Worm (Caenorhabditis elegans): Measurements from ENCODE around the gene pph-6.

The pph-6 gene

DNA sequence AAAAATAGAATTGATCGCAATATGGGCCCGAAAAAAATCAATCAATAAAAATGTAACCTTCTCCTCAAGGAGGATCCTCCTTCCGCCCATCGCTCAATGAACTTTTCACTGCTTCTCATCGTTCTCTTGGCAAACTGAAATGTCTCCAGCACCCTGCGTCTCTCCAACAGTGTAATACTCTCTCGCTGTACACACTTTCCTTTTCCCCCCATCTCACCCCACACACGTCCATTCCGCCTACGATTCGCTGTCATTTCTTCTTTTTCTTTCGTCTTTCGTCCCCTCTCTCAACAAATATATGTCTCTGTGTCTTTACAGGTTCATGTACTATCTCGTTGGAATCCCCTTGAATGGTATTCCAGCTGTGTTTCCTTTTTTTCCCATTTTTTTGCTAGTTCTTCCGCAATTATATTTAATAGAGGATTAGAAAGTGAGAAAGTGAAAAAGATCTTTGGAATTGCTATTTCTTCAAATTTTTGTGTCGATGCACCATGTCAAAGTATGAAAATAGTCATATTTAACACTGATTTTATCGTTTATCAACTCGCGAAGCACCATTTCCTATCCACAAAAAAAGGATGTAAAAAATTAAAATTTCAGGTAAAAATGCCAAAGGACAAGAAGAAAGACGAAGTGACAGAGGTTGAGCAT is 10.0 kb downstream of the pph-6 start, which contains the start of gene rsu-1:
TSS of gene rsu-1 (plus strand) at position 601 of the 651 bp plus-strand sequence.
- TF ChIP-seq lin-40 (tag; optimal IDR thresholded peaks at IDR 0.05), result peak; percentile 50
- TF ChIP-seq snpc-3.4 (tag; optimal IDR thresholded peaks at IDR 0.05), result peak; percentile 25
- no peak for TF ChIP-seq efl-1 (GFP tag; optimal IDR thresholded peaks at IDR 0.05)
- peak; percentile 14 for TF ChIP-seq ceh-27 (GFP tag; optimal IDR thresholded peaks at IDR 0.05)
- TF ChIP-seq Y56A3A.18 (GFP tag; IDR thresholded peaks at IDR 0.05), result peak; percentile 28; the same call in 1 of the 2 replicates
- no peak for TF ChIP-seq cebp-2 (GFP tag; IDR thresholded peaks at IDR 0.05)
- TF ChIP-seq nhr-80 (tag; optimal IDR thresholded peaks at IDR 0.05), result peak; percentile 58
- TF ChIP-seq cebp-1 (GFP tag; IDR thresholded peaks at IDR 0.05), result no peak
- peak; percentile 56 for TF ChIP-seq cebp-1 (tag; optimal IDR thresholded peaks at IDR 0.05)
- TF ChIP-seq lin-35 (GFP tag; optimal IDR thresholded peaks at IDR 0.05), result peak in 1 of 3 experiments; percentile 24
- peak; percentile 34; the same call in 1 of the 2 replicates for TF ChIP-seq dox-1 (GFP tag; IDR thresholded peaks at IDR 0.05)
- TF ChIP-seq snpc-1.1 (tag; optimal IDR thresholded peaks at IDR 0.05; ENCODE audit: insufficient read depth), result no peak
- TF ChIP-seq hmg-1.2 (GFP tag; IDR thresholded peaks at IDR 0.05), result peak; percentile 83
- 0 out of 2 replicates have a peak, but pooled peaks have one; percentile 18 for TF ChIP-seq egrh-3 (GFP tag; IDR thresholded peaks at IDR 0.05)
- no peak for TF ChIP-seq madf-8 (GFP tag; conservative IDR thresholded peaks at IDR 0.05)
- peak; percentile 64 for TF ChIP-seq ZK185.1 (tag; optimal IDR thresholded peaks at IDR 0.05; ENCODE audit: poor library complexity, severe bottlenecking)
- no peak for TF ChIP-seq madf-10 (tag; optimal IDR thresholded peaks at IDR 0.05)
- no peak for TF ChIP-seq hlh-26 (GFP tag; conservative IDR thresholded peaks at IDR 0.05)
- TF ChIP-seq Y53G8AR.9 (GFP tag; conservative IDR thresholded peaks at IDR 0.05), result 0 out of 2 replicates have a peak, but pooled peaks have one; percentile 12
- TF ChIP-seq attf-5 (GFP tag; optimal IDR thresholded peaks at IDR 0.05), result peak; percentile 31
- peak; percentile 15 for TF ChIP-seq lin-54 (GFP tag; optimal IDR thresholded peaks at IDR 0.05)
- TF ChIP-seq akir-1 (GFP tag; optimal IDR thresholded peaks at IDR 0.05), result no peak

DNA sequence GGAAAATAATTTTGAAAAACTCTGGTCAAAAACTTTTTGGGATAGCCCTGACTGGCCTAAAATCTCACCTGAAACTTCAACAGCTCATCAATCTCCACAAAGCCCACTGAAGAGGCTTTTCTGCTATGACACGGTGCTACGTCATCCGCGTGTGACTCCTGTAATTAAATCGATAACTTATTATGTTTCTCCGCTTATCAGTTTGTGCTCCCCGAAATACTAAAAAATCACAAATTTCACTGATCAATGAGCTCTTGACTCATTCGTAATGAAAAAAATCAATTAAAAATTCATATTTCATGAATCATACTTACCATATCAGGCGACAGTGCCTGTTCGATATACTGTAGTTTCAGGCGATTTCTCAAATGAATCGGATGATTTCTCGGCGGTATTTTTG is 13.5 kb downstream of the pph-6 start:
- TF ChIP-seq pha-4 (tag; optimal IDR thresholded peaks at IDR 0.05), result no peak
- TF ChIP-seq B0336.3 (GFP tag; IDR thresholded peaks at IDR 0.05), result no peak
- no peak for TF ChIP-seq ceh-79 (tag; optimal IDR thresholded peaks at IDR 0.05)
- no peak for TF ChIP-seq gei-17 (GFP tag; optimal IDR thresholded peaks at IDR 0.05)
- no peak for TF ChIP-seq nfya-2 (GFP tag; IDR thresholded peaks at IDR 0.05)
- no peak for TF ChIP-seq hsf-1 (GFP tag; IDR thresholded peaks at IDR 0.05)
- no peak for TF ChIP-seq aptf-2 (GFP tag; conservative IDR thresholded peaks at IDR 0.05)
- no peak for TF ChIP-seq Y56A3A.18 (GFP tag; IDR thresholded peaks at IDR 0.05)
- TF ChIP-seq ets-4 (GFP tag; optimal IDR thresholded peaks at IDR 0.05), result no peak
- no peak for TF ChIP-seq attf-6 (GFP tag; IDR thresholded peaks at IDR 0.05)
- no peak for TF ChIP-seq snpc-4 (GFP tag; optimal IDR thresholded peaks at IDR 0.05)
- no peak for TF ChIP-seq snpc-4 (tag; optimal IDR thresholded peaks at IDR 0.05)
- no peak for TF ChIP-seq hrde-1 (tag; optimal IDR thresholded peaks at IDR 0.05; ENCODE audit: borderline replicate concordance)

DNA sequence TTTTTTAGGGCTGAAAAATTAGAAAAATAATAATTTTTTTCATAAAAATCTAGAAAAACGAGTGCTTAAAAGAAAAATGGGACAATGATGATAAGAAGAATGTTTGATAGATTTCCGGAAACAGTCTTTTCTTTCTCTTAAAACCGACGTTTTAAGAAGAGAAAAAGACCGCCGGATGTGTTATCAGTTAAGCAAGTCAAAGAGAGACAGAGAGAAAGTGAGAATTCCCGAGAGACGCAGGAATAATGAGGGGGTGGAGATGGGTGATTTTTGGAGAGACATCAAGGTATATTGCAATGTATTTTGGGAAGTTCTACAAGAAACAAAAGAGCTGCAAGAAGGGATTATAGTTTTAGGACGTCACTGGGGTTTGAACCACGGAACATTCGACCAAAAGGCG is 14.0 kb downstream of the pph-6 start, which contains the start of gene C34C12.9:
TSS of gene C34C12.9 (minus strand) at position 16 of the 400 bp plus-strand sequence.
- TF ChIP-seq madf-10 (tag; optimal IDR thresholded peaks at IDR 0.05), result no peak
- TF ChIP-seq nfyb-1 (GFP tag; IDR thresholded peaks at IDR 0.05), result no peak
- peak; percentile 20; the same call in 1 of the 2 replicates for TF ChIP-seq dox-1 (GFP tag; IDR thresholded peaks at IDR 0.05)
- peak; percentile 54 for TF ChIP-seq nhr-80 (tag; optimal IDR thresholded peaks at IDR 0.05)
- 0 out of 2 replicates have a peak, but pooled peaks have one; percentile 36 for TF ChIP-seq Y56A3A.18 (GFP tag; IDR thresholded peaks at IDR 0.05)
- no peak for TF ChIP-seq fkh-3 (tag; optimal IDR thresholded peaks at IDR 0.05)
- TF ChIP-seq K11D2.4 (GFP tag; IDR thresholded peaks at IDR 0.05), result no peak
- no peak for TF ChIP-seq unc-130 (GFP tag; optimal IDR thresholded peaks at IDR 0.05)
- no peak for TF ChIP-seq mes-4 (tag; optimal IDR thresholded peaks at IDR 0.05)
- no peak for TF ChIP-seq rpc-1 (optimal IDR thresholded peaks at IDR 0.05)
- no peak for TF ChIP-seq rpc-1 (tag; optimal IDR thresholded peaks at IDR 0.05)
- TF ChIP-seq snpc-3.4 (tag; optimal IDR thresholded peaks at IDR 0.05), result no peak
- no peak for TF ChIP-seq F10E7.11 (tag; optimal IDR thresholded peaks at IDR 0.05)
- TF ChIP-seq nhr-179 (tag; optimal IDR thresholded peaks at IDR 0.05), result no peak
- no peak for TF ChIP-seq hsf-1 (GFP tag; IDR thresholded peaks at IDR 0.05)
- no peak for TF ChIP-seq ztf-26 (tag; optimal IDR thresholded peaks at IDR 0.05)
- no peak for TF ChIP-seq madf-3 (GFP tag; IDR thresholded peaks at IDR 0.05)

All from whole organism, young adult.